Worm (Caenorhabditis elegans) whole organism, L4/young adult: ENCODE results near the gene lgc-24.
A peak's percentile ranks its signal among the peaks of the same experiment; 100 is the strongest.

Experiments
- W03F9.2 ChIP-seq: fragments of 150-350 bp; optimal IDR thresholded peaks from 2 replicates; lab custom pipeline; 2014; ENCODE audit warnings: missing biosample characterization, missing genetic modification characterization
- dao-5 ChIP-seq: sonication (generic microtip); optimal IDR thresholded peaks from 2 replicates; lab custom pipeline; 2016; ENCODE audit warnings: missing genotype, missing genetic modification characterization, moderate library complexity, missing compliant biosample characterization
- him-1 ChIP-seq: sonication (generic microtip); optimal IDR thresholded peaks from 2 replicates; lab custom pipeline; 2016; ENCODE audit warnings: missing genotype, missing genetic modification reagents, missing genetic modification characterization, missing compliant biosample characterization

Gene lgc-24

DNA sequence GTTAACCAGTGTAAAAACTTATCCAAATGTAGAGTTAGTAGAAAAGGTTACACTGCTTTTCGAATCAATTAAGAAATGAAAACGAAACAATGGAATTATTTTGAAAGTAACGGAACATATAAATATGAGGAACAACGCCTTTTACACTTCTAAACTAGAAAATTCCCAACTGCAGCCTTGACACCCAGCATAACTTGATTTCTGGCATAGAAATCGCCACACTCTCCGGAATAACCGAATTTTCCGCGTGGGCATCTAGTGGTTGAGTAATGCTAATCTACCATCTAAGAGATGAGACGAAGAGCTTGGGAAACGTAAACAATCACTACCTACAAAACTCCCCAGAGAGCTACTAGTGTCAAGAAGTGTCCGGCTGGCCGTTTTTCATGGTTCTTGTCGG lies 12.9 kb downstream of the lgc-24 start:
- TF ChIP-seq dao-5 (tag; lab: Kevin White, UChicago) = no peak
- no peak for TF ChIP-seq W03F9.2 (tag; lab: Kevin White, UChicago)
- no peak for TF ChIP-seq him-1 (tag; lab: Kevin White, UChicago)

DNA sequence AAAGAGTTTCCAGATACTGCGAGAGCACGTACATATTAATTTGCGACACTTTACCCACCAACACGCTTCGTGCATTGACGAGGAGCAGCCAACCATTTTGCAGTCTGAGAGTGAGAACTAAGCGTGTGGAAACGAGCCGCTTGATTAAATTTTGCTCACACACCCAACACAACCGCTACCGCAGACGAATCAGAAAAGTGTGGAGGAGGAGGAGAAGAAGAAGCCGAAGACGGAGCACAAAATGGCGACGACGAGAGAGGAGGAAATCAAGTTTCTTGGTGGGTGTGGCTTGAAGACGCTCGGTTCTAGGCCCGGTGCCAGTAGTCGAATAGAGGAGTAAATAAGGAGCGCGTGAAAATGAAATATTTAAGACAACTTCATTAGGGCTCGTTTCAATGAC lies 14.5 kb downstream of the lgc-24 start:
- TF ChIP-seq him-1 (tag; lab: Kevin White, UChicago) (no peak), dao-5 (tag; lab: Kevin White, UChicago) (no peak)

DNA sequence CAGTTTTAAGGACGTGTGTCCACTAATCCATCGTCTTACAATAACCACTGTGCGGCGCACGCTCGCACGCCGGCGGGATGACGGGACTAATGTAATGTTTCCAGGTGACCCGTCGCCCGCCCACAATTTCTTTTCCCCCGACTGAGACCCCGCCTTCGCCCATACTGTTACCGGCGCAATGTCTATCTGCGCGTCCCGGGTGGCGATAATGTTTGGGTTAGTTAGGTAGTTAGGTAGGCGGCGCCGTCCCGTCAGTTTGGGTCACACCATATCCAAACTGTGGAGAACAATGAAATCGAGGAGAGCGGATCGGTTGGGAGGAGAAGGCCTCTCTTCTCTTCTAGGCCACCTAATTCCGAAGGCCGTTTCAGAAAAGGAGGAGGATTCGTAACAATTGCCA lies 17.9 kb downstream of the lgc-24 start:
- no peak for TF ChIP-seq dao-5 (tag; lab: Kevin White, UChicago)
- TF ChIP-seq him-1 (tag; lab: Kevin White, UChicago) = no peak
- no peak for TF ChIP-seq W03F9.2 (tag; lab: Kevin White, UChicago)

DNA sequence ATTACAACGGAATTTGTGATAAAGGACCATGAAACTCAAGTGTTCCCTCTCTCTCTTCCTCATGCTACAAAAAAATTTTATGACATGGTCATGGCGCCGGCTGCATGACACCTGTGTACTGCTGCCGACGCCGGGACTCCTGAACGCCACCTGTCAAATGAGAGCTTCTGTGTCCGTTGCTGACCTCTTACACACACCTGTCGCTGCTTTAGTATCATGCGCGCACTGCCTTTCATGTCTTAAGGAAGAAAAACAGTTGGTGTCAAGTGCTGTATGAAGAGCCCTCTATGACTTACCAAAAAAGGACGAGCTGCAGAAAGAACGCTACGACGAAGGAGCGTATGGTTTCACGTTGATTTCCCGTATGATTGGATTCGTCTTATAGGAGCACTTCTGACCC lies 24.3 kb downstream of the lgc-24 start:
- no peak for TF ChIP-seq dao-5 (tag; lab: Kevin White, UChicago)
- no peak for TF ChIP-seq W03F9.2 (tag; lab: Kevin White, UChicago)
- TF ChIP-seq him-1 (tag; lab: Kevin White, UChicago) = no peak

DNA sequence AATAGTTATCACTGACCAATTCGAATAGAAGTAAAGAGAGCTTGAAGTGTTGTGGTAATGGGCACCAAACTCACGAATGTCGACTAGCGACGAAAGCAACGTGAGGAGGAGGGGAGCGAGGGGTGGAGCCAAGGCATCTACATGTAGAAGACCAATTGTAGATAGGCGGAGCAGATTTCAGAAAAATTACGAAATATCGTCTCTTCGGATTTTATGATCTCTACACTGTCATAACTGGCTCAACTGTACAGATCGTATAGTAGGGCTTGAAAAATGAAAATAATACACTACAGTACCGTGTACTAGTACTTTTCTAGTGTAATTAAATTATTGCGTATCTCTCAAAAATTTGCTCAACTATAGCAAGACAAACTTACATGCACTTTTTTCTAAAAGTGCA lies 24.7 kb downstream of the lgc-24 start, which contains the start of gene W03G11.4:
W03G11.4 (minus strand) TSS at position 101 of the 400 bp plus-strand sequence.
- TF ChIP-seq dao-5 (tag; lab: Kevin White, UChicago) (no peak), him-1 (tag; lab: Kevin White, UChicago) (no peak), W03F9.2 (tag; lab: Kevin White, UChicago) (no peak)

DNA sequence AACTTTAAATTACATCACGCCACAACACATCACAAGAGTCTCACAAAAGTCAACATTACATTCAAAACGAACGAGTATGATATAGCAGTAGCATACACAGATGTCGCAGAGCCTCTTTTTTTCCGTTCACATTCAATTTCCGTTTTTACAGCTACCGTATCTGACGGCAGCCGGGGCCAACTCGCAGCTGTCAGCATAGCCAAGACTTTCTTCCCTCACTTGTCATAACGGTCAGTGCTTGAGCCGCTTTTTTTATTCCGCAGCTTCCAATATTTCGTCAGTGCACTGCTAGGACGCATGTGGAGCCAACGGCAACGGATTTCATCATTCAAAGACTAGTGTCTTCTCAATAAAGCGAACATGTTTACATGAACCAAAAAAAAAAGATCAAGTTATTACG lies 25.6 kb downstream of the lgc-24 start:
- TF ChIP-seq him-1 (tag; lab: Kevin White, UChicago) = no peak
- TF ChIP-seq W03F9.2 (tag; lab: Kevin White, UChicago) = no peak
- no peak for TF ChIP-seq dao-5 (tag; lab: Kevin White, UChicago)

DNA sequence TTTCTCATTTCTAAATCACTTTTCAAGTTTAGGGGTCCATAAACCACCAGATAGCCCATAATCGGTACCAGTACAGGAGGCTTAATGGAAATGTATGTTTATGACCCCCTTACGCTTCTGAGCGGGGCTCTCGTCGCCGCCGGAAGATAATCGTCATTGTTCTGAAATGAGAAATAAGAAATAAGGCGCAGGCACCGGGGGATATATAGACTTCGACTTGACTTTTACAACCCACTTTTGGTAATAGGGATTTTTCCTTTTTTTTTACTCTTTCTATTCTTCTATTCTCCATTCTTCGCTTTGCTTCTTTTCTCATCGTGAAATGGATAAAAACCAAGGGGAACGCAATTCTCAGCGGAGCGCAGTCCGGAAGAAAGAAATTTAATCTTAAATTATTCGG lies 26.9 kb downstream of the lgc-24 start:
- TF ChIP-seq him-1 (tag; lab: Kevin White, UChicago) (no peak), dao-5 (tag; lab: Kevin White, UChicago) (no peak), W03F9.2 (tag; lab: Kevin White, UChicago) (no peak)

DNA sequence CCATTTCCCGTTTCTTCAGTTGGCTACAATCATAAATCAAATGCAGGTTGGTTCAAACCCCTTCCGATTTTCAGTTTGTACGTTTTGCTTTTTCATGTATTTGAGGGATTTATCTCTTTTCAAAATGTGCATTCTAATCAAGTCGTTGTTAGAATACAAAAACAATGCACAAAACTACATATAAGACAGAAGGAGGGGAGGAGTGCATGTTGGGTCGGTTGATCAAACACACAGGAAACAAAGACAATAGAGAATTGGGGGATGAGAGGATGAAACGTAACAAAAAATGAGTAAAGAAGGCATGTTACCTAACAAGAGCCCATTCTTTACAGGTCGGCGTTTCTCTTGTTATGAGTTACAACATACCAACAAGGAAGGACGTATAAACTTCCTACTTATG lies 29.6 kb downstream of the lgc-24 start:
- TF ChIP-seq dao-5 (tag; lab: Kevin White, UChicago) = no peak
- no peak for TF ChIP-seq W03F9.2 (tag; lab: Kevin White, UChicago)
- no peak for TF ChIP-seq him-1 (tag; lab: Kevin White, UChicago)

DNA sequence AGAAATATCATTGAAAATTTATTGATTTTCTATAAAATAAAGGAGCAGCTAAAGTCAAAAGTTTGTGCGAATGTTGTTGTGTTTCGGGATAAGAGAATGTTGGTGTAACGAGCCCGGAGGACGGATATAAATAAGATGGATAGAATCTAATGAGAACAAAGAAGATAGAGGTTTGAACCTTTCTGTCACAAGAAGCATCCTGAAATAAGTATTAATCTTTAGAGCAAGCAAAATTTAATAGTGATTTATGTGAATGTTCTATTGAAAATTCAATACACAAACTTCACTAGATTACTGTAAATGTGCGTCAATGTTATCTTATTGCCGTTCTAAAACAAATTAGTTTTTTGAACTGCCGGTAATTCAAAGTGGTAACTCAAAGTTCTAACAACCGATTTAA lies 35.4 kb downstream of the lgc-24 start, which contains the start of gene W03G11.3:
W03G11.3 (minus strand) TSS at position 101 of the 400 bp plus-strand sequence.
- TF ChIP-seq W03F9.2 (tag; lab: Kevin White, UChicago) = no peak
- no peak for TF ChIP-seq dao-5 (tag; lab: Kevin White, UChicago)
- no peak for TF ChIP-seq him-1 (tag; lab: Kevin White, UChicago)

DNA sequence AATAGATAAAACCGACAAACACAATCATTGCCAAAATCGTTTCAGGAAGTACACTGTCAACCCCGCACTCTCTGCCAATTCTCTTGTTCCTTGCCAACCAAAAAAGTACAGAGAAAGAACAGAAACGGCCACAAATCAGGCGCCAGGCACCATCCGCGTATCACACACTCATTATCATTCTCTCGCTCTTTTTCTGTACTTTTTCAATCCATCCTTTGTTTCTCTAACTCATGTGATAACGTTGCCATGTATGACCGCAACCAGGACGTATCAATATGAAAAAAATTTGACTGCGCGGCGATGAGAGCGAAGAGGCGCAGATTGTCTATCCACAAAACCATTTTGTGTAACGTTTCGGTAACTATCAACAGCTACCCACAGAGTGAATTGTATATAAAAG lies 36.3 kb downstream of the lgc-24 start, which contains the start of gene col-181:
col-181 (plus strand) TSS at position 301 of the 400 bp plus-strand sequence.
- no peak for TF ChIP-seq dao-5 (tag; lab: Kevin White, UChicago)

DNA sequence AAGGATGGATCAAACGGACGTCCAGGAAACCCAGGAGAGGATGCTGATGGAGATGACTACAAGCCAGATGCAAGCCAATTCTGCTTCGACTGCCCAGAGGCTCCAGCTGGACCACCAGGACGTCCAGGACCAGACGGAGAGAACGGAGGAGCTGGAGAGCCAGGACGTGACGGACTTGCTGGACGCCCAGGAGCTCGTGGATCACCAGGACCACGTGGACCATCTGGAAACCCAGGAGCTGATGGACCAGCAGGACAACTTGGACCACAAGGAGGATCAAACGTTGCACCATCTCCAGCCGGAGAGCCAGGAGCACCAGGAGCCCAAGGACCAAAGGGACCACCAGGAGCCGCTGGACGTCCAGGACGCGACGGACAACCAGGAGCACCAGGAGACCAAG lies 37.1 kb downstream of the lgc-24 start:
- TF ChIP-seq him-1 (tag; lab: Kevin White, UChicago) (no peak), W03F9.2 (tag; lab: Kevin White, UChicago) (no peak), dao-5 (tag; lab: Kevin White, UChicago) (no peak)

DNA sequence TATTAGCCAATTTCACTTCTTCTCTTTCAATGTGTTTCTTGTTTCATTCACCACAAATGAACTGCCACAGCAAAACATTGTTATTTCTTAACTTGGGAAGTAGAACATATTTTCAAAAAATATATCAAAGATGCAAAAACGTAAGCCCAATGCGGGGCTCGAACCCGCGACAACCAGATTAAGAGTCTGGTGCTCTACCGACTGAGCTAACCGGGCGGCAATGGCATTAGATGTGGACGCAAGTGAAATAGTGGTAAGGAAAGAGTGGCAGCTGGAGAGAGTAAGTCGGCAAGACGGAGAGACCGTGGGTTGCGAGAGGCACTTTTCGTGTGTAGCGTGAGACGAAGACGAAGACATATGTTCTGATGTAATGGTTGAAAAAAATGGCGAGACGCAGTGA lies 37.7 kb downstream of the lgc-24 start:
- TF ChIP-seq him-1 (tag; lab: Kevin White, UChicago) (peak; percentile 89), dao-5 (tag; lab: Kevin White, UChicago) (peak; percentile 56), W03F9.2 (tag; lab: Kevin White, UChicago) (peak; percentile 8)

DNA sequence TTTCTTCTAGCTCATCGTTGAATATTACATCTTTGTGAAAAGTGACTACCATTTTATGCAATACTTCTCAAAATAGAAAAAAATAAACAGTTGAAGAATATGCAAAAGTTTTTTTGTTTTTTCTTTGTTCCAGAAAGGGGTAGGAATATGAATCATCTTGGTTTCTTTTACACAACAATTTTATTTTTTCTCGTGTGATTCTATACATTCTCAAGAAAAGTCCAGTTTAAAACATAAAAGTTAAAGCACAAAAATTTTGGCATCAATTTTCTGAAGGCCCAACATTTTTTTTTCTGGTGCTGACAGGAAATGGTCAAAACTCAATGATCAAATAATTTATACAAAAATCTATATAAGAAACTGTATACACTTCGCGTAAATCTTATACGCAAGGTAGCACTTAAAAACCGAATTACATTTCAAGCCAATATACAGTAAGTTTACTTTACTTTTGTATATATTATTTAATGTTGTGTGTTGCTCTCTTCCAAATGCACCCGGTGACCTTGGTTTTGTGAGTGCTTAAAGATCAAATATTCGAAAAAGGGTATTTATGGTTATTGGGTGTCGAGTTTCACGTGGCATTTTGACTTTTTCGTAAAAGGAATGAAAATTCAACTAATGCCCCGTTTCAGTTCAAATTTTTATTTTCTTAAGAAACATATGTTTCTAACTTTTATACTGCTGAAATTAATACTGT lies 40.3 kb downstream of the lgc-24 start, which contains the start of the genes W03G11.2 and lgc-13:
W03G11.2 (minus strand) TSS at position 101 of the 700 bp plus-strand sequence.
lgc-13 (plus strand) TSS at position 650 of the 700 bp plus-strand sequence.
- TF ChIP-seq dao-5 (tag; lab: Kevin White, UChicago) = no peak
- no peak for TF ChIP-seq W03F9.2 (tag; lab: Kevin White, UChicago)
- TF ChIP-seq him-1 (tag; lab: Kevin White, UChicago) = no peak

DNA sequence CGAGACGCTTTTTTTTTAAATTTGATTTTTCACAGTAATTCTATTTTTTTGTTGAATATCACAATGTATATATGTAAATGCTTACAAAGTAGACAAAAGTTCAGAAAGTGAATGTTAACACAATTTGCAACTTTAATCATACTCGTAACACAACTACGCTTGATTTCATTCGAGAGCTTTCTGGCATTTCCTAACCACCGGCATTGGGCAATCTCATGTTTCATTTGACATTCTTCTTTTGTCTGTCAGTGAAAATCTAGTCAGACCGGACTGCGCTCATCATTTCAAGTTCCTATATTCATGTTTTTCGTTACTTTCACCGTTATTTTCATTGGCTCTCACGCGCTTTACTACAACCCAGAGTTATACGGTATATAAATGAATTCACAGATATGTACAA lies 42.9 kb downstream of the lgc-24 start, which contains the start of gene lgc-14:
lgc-14 (plus strand) TSS at position 301 of the 400 bp plus-strand sequence.
- TF ChIP-seq dao-5 (tag; lab: Kevin White, UChicago) = no peak
- no peak for TF ChIP-seq him-1 (tag; lab: Kevin White, UChicago)
- TF ChIP-seq W03F9.2 (tag; lab: Kevin White, UChicago) = no peak
